Worm (Caenorhabditis elegans) whole organism, midembryonic: Measurements from ENCODE around the gene pals-30.

Source experiments
- cog-1 ChIP-seq: sonication (generic microtip); optimal IDR thresholded peaks from 2 replicates; lab custom pipeline; 2016; ENCODE audit warnings: missing genetic modification characterization, missing compliant biosample characterization
- flt-1 ChIP-seq: fragments of 200-800 bp; sonication (Bioruptor generic); IDR thresholded peaks from 2 replicates; pipeline ENCODE4 v1.3.6; 2022; ENCODE audit warnings: missing genetic modification characterization, missing compliant biosample characterization
- klf-2 ChIP-seq: fragments of 200-800 bp; sonication (Bioruptor generic); conservative IDR thresholded peaks from 2 replicates; pipeline ENCODE4 v1.3.6; 2022; ENCODE audit warnings: missing genetic modification reagents, missing genetic modification characterization, missing compliant biosample characterization
- ref-1 ChIP-seq: fragments of 200-800 bp; sonication (Bioruptor generic); conservative IDR thresholded peaks from 2 replicates; pipeline ENCODE4 v1.3.6; 2022; ENCODE audit warnings: missing genetic modification reagents, missing genetic modification characterization, missing compliant biosample characterization
- tab-1 ChIP-seq: fragments of 200-800 bp; sonication (Bioruptor generic); IDR thresholded peaks from 2 replicates; pipeline ENCODE4 v1.3.6; 2022; ENCODE audit warnings: missing genetic modification characterization, missing compliant biosample characterization
- ztf-23 ChIP-seq: fragments of 200-800 bp; sonication (Bioruptor generic); IDR thresholded peaks from 2 replicates; pipeline ENCODE4 v1.3.6; 2022; ENCODE audit warnings: missing genetic modification reagents, missing genetic modification characterization, missing compliant biosample characterization
- ztf-29 ChIP-seq: fragments of 200-800 bp; sonication (Bioruptor generic); IDR thresholded peaks from 2 replicates; pipeline ENCODE4 v1.3.6; 2022; ENCODE audit warnings: missing genetic modification reagents, missing genetic modification characterization, missing compliant biosample characterization

DNA sequence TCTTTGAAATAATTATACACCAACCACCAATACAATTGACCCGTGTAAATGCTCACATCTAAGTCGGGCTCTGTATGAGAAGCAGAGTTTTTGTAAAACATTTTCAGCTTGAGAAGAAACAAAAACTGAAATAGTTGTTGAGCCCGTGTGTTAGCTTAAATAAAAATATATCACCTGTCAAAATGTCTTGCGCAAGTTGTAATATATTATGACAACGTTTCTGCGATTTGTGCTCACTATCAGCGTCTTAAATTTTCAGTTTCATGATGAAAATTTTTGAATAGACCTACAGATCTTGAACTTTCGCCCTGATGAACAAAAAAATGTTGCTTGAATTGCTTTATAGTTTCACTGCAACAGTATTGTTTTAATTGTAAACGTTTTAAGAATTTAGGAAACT, 16.8 kb downstream of the pals-30 start, which contains the start of gene T27E7.4:
- TF ChIP-seq ztf-29 (GFP tag; lab: Robert Waterston, UW) (no peak), klf-2 (no peak), ref-1 (GFP tag; lab: Robert Waterston, UW) (no peak), ztf-23 (GFP tag; lab: Robert Waterston, UW) (no peak), tab-1 (GFP tag; lab: Robert Waterston, UW) (no peak), cog-1 (tag; lab: Kevin White, UChicago) (no peak), flt-1 (GFP tag; lab: Robert Waterston, UW) (no peak)
